Worm (Caenorhabditis elegans): ENCODE data around the gene sre-15.

The sre-15 gene

ce11 chrIV:12238851-12239250 lies 5.8 kb downstream of the sre-15 start, which contains the start of gene sre-19:
Gene sre-19 (minus strand): TSS chrIV:12238951.
- TF ChIP-seq tbx-9 (tag; optimal IDR thresholded peaks at IDR 0.05; ENCODE audit: borderline replicate concordance) (no peak), rcor-1 (GFP tag; IDR thresholded peaks at IDR 0.05) (no peak), hsf-1 (GFP tag; IDR thresholded peaks at IDR 0.05) (no peak), egrh-3 (GFP tag; IDR thresholded peaks at IDR 0.05) (no peak), ztf-28 (GFP tag; IDR thresholded peaks at IDR 0.05) (no peak), nhr-179 (tag; optimal IDR thresholded peaks at IDR 0.05) (no peak), rpc-1 (optimal IDR thresholded peaks at IDR 0.05) (no peak), rpc-1 (tag; optimal IDR thresholded peaks at IDR 0.05) (no peak), C06A6.2 (GFP tag; conservative IDR thresholded peaks at IDR 0.05) (no peak), repo-1 (tag; optimal IDR thresholded peaks at IDR 0.05) (no peak), bed-1 (GFP tag; IDR thresholded peaks at IDR 0.05) (no peak), ets-4 (GFP tag; optimal IDR thresholded peaks at IDR 0.05) (no peak), ztf-22 (GFP tag; optimal IDR thresholded peaks at IDR 0.05) (no peak), nhr-80 (tag; optimal IDR thresholded peaks at IDR 0.05) (no peak)

DNA sequence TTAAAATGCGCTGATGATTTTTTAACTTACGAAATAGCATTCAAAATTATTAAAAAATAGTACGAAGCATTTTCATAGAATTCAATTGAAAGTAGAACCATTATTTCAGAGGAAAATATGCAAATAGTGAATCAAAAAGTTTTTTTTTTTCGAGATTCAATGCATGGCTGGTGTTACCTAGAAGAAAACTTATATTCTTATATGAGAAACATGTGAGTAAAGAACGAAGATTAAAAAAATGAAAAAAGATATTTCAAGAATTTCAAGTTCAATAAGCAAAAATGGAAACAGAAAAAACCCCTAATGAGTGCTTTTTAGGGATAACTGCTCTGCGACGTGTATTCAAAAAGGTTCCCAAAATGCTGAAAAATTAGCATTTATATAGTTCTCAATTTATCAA lies 8.6 kb downstream of the sre-15 start, which contains the start of gene sre-16:
sre-16 (minus strand) TSS at position 101 of the 400 bp plus-strand sequence.
- TF ChIP-seq lin-54 (GFP tag; optimal IDR thresholded peaks at IDR 0.05) (no peak), ama-1 (optimal IDR thresholded peaks at IDR 0.05) (no peak), ama-1 (GFP tag; optimal IDR thresholded peaks at IDR 0.05) (no peak), ceh-40 (GFP tag; IDR thresholded peaks at IDR 0.05) (no peak), chd-7 (tag; optimal IDR thresholded peaks at IDR 0.05) (no peak), let-607 (tag; optimal IDR thresholded peaks at IDR 0.05) (no peak), sdz-38 (tag; optimal IDR thresholded peaks at IDR 0.05) (no peak), Y53G8AR.9 (GFP tag; conservative IDR thresholded peaks at IDR 0.05) (no peak), ZK185.1 (tag; optimal IDR thresholded peaks at IDR 0.05; ENCODE audit: poor library complexity, severe bottlenecking) (no peak), F22D6.2 (tag; optimal IDR thresholded peaks at IDR 0.05) (no peak), lin-35 (GFP tag; optimal IDR thresholded peaks at IDR 0.05) (no peak), nhr-27 (tag; optimal IDR thresholded peaks at IDR 0.05) (no peak), athp-1 (tag; optimal IDR thresholded peaks at IDR 0.05) (no peak), lag-1 (GFP tag; IDR thresholded peaks at IDR 0.05) (no peak)

DNA sequence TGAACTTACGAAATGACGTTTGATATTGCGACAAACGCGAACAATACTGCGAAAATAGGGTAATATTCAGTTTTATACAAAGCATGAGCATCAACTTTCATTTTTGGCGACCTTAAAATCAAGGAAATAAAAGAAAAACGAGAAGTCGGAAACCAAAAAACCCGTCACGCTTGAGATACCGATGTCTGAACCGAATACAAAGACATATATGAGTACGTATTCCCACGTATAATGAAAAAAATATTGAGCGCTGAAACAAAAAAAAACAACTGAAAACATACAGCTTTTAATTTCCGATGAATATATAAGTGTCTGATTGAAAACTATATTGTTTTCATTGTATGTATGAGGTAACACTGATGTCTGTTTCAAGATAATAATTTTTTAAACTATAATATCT lies 14.9 kb downstream of the sre-15 start, which contains the start of gene sre-18:
sre-18 (minus strand) TSS at position 101 of the 400 bp plus-strand sequence.
- no peak for TF ChIP-seq nhr-80 (tag; optimal IDR thresholded peaks at IDR 0.05)
- TF ChIP-seq bed-2 (GFP tag; IDR thresholded peaks at IDR 0.05), result no peak
- TF ChIP-seq hmg-20 (GFP tag; IDR thresholded peaks at IDR 0.05), result no peak
- no peak for TF ChIP-seq madf-10 (tag; optimal IDR thresholded peaks at IDR 0.05)
- no peak for TF ChIP-seq madf-8 (GFP tag; conservative IDR thresholded peaks at IDR 0.05)
- TF ChIP-seq rec-8 (tag; optimal IDR thresholded peaks at IDR 0.05), result no peak
- TF ChIP-seq snpc-1.1 (tag; optimal IDR thresholded peaks at IDR 0.05; ENCODE audit: insufficient read depth), result no peak
- TF ChIP-seq hmg-1.2 (GFP tag; IDR thresholded peaks at IDR 0.05), result no peak
- TF ChIP-seq unc-62 (GFP tag; optimal IDR thresholded peaks at IDR 0.05), result no peak
- TF ChIP-seq ztf-26 (tag; optimal IDR thresholded peaks at IDR 0.05), result no peak
- TF ChIP-seq K12H6.12 (tag; optimal IDR thresholded peaks at IDR 0.05), result no peak
- no peak for TF ChIP-seq cebp-2 (GFP tag; IDR thresholded peaks at IDR 0.05)
- TF ChIP-seq chd-7 (tag; optimal IDR thresholded peaks at IDR 0.05), result no peak
- TF ChIP-seq lsy-27 (tag; optimal IDR thresholded peaks at IDR 0.05; ENCODE audit: borderline replicate concordance, insufficient read depth), result no peak
- no peak for TF ChIP-seq dpl-1 (GFP tag; optimal IDR thresholded peaks at IDR 0.05)
